Worm (Caenorhabditis elegans) whole organism, young adult: Measurements from ENCODE around the gene tcl-2.
A peak's percentile ranks its signal among the peaks of the same experiment; 100 is the strongest.

Experiments
- B0035.1 ChIP-seq: sonication (generic microtip); optimal IDR thresholded peaks from 2 replicates; lab custom pipeline; 2016; ENCODE audit warnings: missing genetic modification characterization, mild to moderate bottlenecking, missing compliant biosample characterization, missing genotype, missing genetic modification reagents
- B0261.1 ChIP-seq: sonication (generic microtip); optimal IDR thresholded peaks from 2 replicates; lab custom pipeline; 2016; ENCODE audit warnings: mild to moderate bottlenecking, missing genetic modification characterization, moderate library complexity, missing compliant biosample characterization
- C06A6.2 ChIP-seq: fragments of 200-800 bp; sonication (Bioruptor generic); conservative IDR thresholded peaks from 2 replicates; pipeline ENCODE4 v1.3.6; 2022; ENCODE audit warnings: missing genetic modification characterization, missing compliant biosample characterization
- C17E4.6 ChIP-seq: fragments of 200-800 bp; sonication (Bioruptor generic); IDR thresholded peaks from 2 replicates; pipeline ENCODE4 v1.3.6; 2022; ENCODE audit warnings: missing genetic modification reagents, missing genetic modification characterization, missing compliant biosample characterization
- F10E7.11 ChIP-seq: sonication (generic microtip); optimal IDR thresholded peaks from 2 replicates; lab custom pipeline; 2017; ENCODE audit warnings: mild to moderate bottlenecking, missing genetic modification characterization, moderate library complexity, missing compliant biosample characterization
- F37B4.10 ChIP-seq: fragments of 200-800 bp; sonication (Bioruptor generic); IDR thresholded peaks from 2 replicates; pipeline ENCODE4 v1.3.6; 2022; ENCODE audit warnings: missing genetic modification characterization, missing compliant biosample characterization
- F39B2.1 ChIP-seq: fragments of 200-800 bp; sonication (Bioruptor generic); IDR thresholded peaks from 2 replicates; pipeline ENCODE4 v1.3.6; 2022; ENCODE audit warnings: missing genetic modification reagents, missing genetic modification characterization, missing compliant biosample characterization
- F52B5.7 ChIP-seq: sonication (generic microtip); optimal IDR thresholded peaks from 2 replicates; lab custom pipeline; 2016; ENCODE audit warnings: mild to moderate bottlenecking, missing genetic modification characterization, missing compliant biosample characterization
- F57A8.1 ChIP-seq: fragments of 200-800 bp; sonication (Bioruptor generic); optimal IDR thresholded peaks from 2 replicates; lab custom pipeline; 2018; ENCODE audit warnings: mild to moderate bottlenecking, missing genetic modification characterization, moderate library complexity, missing compliant biosample characterization
- Y53G8AR.9 ChIP-seq: fragments of 200-800 bp; sonication (Bioruptor generic); conservative IDR thresholded peaks from 2 replicates; pipeline ENCODE4 v1.3.6; 2022; ENCODE audit warnings: missing genetic modification reagents, missing genetic modification characterization, missing compliant biosample characterization
- Y95B8A.8 ChIP-seq: fragments of 200-800 bp; sonication (Bioruptor generic); IDR thresholded peaks from 2 replicates; pipeline ENCODE4 v1.3.6; 2022; ENCODE audit warnings: missing genetic modification reagents, missing genetic modification characterization, missing compliant biosample characterization
- ama-1 ChIP-seq, 3 experiments: fragments of 150-350 bp in 1 of 3; sonication (generic microtip) in 2 of 3; optimal IDR thresholded peaks; 2 replicates each; lab custom pipeline; 2014 to 2018; ENCODE audit warnings: missing biosample characterization in 2 of 3, missing genetic modification characterization in 2 of 3, missing genetic modification reagents in 2 of 3
- aptf-2 ChIP-seq: fragments of 200-800 bp; sonication (Bioruptor generic); conservative IDR thresholded peaks from 2 replicates; pipeline ENCODE4 v1.3.6; 2022; ENCODE audit warnings: missing genetic modification reagents, missing genetic modification characterization, missing compliant biosample characterization
- attf-3 ChIP-seq: fragments of 200-800 bp; sonication (Bioruptor generic); conservative IDR thresholded peaks from 2 replicates; pipeline ENCODE4 v1.3.6; 2022; ENCODE audit warnings: missing genetic modification reagents, missing genetic modification characterization, missing compliant biosample characterization
- attf-6 ChIP-seq: fragments of 200-800 bp; sonication (Bioruptor generic); IDR thresholded peaks from 2 replicates; pipeline ENCODE4 v1.3.6; 2022; ENCODE audit warnings: missing genetic modification reagents, missing genetic modification characterization, missing compliant biosample characterization
- ccch-3 ChIP-seq: fragments of 200-800 bp; sonication (Bioruptor generic); optimal IDR thresholded peaks from 2 replicates; lab custom pipeline; 2018; ENCODE audit warnings: mild to moderate bottlenecking, missing genetic modification characterization, missing compliant biosample characterization
- cebp-1 ChIP-seq, 2 experiments: fragments of 200-800 bp in 1 of 2; sonication (Bioruptor generic) in 1 of 2; sonication (generic microtip) in 1 of 2; IDR thresholded peaks in 1 of 2; optimal IDR thresholded peaks in 1 of 2; 2 replicates each; pipeline versions ENCODE4 v1.3.6 to Lab custom; 2017 to 2022; ENCODE audit warnings: missing compliant biosample characterization in 2 of 2, missing genetic modification characterization in 2 of 2, mild to moderate bottlenecking in 1 of 2, missing genetic modification reagents in 1 of 2, moderate library complexity in 1 of 2
- cebp-2 ChIP-seq: fragments of 200-800 bp; sonication (Bioruptor generic); IDR thresholded peaks from 2 replicates; pipeline ENCODE4 v1.3.6; 2022; ENCODE audit warnings: missing genetic modification characterization, missing compliant biosample characterization
- ceh-91 ChIP-seq: fragments of 200-800 bp; sonication (Bioruptor generic); IDR thresholded peaks from 2 replicates; pipeline ENCODE4 v1.3.6; 2022; ENCODE audit warnings: missing genetic modification reagents, missing genetic modification characterization, missing compliant biosample characterization
- die-1 ChIP-seq: sonication (generic microtip); optimal IDR thresholded peaks from 2 replicates; lab custom pipeline; 2016; ENCODE audit warnings: missing genotype, mild to moderate bottlenecking, missing genetic modification characterization, missing compliant biosample characterization
- dox-1 ChIP-seq: fragments of 200-800 bp; sonication (Bioruptor generic); IDR thresholded peaks from 2 replicates; pipeline ENCODE4 v1.3.6; 2022; ENCODE audit warnings: missing genetic modification reagents, missing genetic modification characterization, missing compliant biosample characterization
- dpff-1 ChIP-seq: sonication (generic microtip); optimal IDR thresholded peaks from 2 replicates; lab custom pipeline; 2017; ENCODE audit warnings: mild to moderate bottlenecking, missing genetic modification characterization, missing compliant biosample characterization
- efl-1 ChIP-seq: fragments of 150-350 bp; optimal IDR thresholded peaks from 2 replicates; lab custom pipeline; 2014; ENCODE audit warnings: missing biosample characterization, missing genetic modification reagents, missing genetic modification characterization
- ets-4 ChIP-seq: fragments of 200-800 bp; sonication (Bioruptor generic); optimal IDR thresholded peaks from 2 replicates; lab custom pipeline; 2018; ENCODE audit warnings: mild to moderate bottlenecking, missing genetic modification characterization, missing compliant biosample characterization
- fkh-3 ChIP-seq: sonication (generic microtip); optimal IDR thresholded peaks from 2 replicates; lab custom pipeline; 2016; ENCODE audit warnings: mild to moderate bottlenecking, missing genetic modification characterization, missing compliant biosample characterization
- hlh-12 ChIP-seq: sonication (generic microtip); optimal IDR thresholded peaks from 2 replicates; lab custom pipeline; 2016; ENCODE audit warnings: missing genetic modification characterization, missing compliant biosample characterization
- hlh-26 ChIP-seq: fragments of 200-800 bp; sonication (Bioruptor generic); conservative IDR thresholded peaks from 2 replicates; pipeline ENCODE4 v1.3.6; 2022; ENCODE audit warnings: missing genetic modification reagents, missing genetic modification characterization, missing compliant biosample characterization
- hrde-1 ChIP-seq: sonication (generic microtip); optimal IDR thresholded peaks from 2 replicates; lab custom pipeline; 2016; ENCODE audit warnings: missing genetic modification characterization, mild to moderate bottlenecking, missing compliant biosample characterization, moderate library complexity, missing genotype, missing genetic modification reagents, borderline replicate concordance
- hsf-1 ChIP-seq: fragments of 200-800 bp; sonication (Bioruptor generic); IDR thresholded peaks from 2 replicates; pipeline ENCODE4 v1.3.6; 2022; ENCODE audit warnings: missing genetic modification reagents, missing genetic modification characterization, missing compliant biosample characterization
- lin-54 ChIP-seq: fragments of 200-800 bp; sonication (Bioruptor generic); optimal IDR thresholded peaks from 2 replicates; lab custom pipeline; 2018; ENCODE audit warnings: mild to moderate bottlenecking, missing genetic modification characterization, missing compliant biosample characterization
- lsl-1 ChIP-seq: fragments of 200-800 bp; sonication (Bioruptor generic); optimal IDR thresholded peaks from 2 replicates; lab custom pipeline; 2018; ENCODE audit warnings: mild to moderate bottlenecking, missing genetic modification characterization, moderate library complexity, missing compliant biosample characterization
- madf-8 ChIP-seq: fragments of 200-800 bp; sonication (Bioruptor generic); conservative IDR thresholded peaks from 2 replicates; pipeline ENCODE4 v1.3.6; 2022; ENCODE audit warnings: missing genetic modification reagents, missing genetic modification characterization, missing compliant biosample characterization
- mes-4 ChIP-seq: sonication (generic microtip); optimal IDR thresholded peaks from 2 replicates; lab custom pipeline; 2016; ENCODE audit warnings: missing genotype, missing genetic modification characterization, missing compliant biosample characterization
- nfya-1 ChIP-seq: sonication (generic microtip); optimal IDR thresholded peaks from 2 replicates; lab custom pipeline; 2017; ENCODE audit warnings: antibody characterized with exemption, missing compliant biosample characterization, missing genetic modification characterization, borderline replicate concordance; ENCODE audit not compliant: insufficient read depth
- nfya-2 ChIP-seq: fragments of 200-800 bp; sonication (Bioruptor generic); IDR thresholded peaks from 2 replicates; pipeline ENCODE4 v1.3.6; 2022; ENCODE audit warnings: missing genetic modification reagents, missing genetic modification characterization, missing compliant biosample characterization
- nhr-179 ChIP-seq: sonication (generic microtip); optimal IDR thresholded peaks from 2 replicates; lab custom pipeline; 2016; ENCODE audit warnings: mild to moderate bottlenecking, missing genetic modification characterization, missing compliant biosample characterization
- nhr-27 ChIP-seq: fragments of 200-800 bp; sonication (Bioruptor generic); optimal IDR thresholded peaks from 2 replicates; lab custom pipeline; 2018; ENCODE audit warnings: mild to moderate bottlenecking, missing genetic modification characterization, moderate library complexity, missing compliant biosample characterization
- nhr-90 ChIP-seq: sonication (generic microtip); optimal IDR thresholded peaks from 2 replicates; lab custom pipeline; 2016; ENCODE audit warnings: missing genotype, mild to moderate bottlenecking, missing genetic modification characterization, missing compliant biosample characterization
- pbrm-1 ChIP-seq: fragments of 200-800 bp; sonication (Bioruptor generic); IDR thresholded peaks from 2 replicates; pipeline ENCODE4 v1.3.6; 2022; ENCODE audit warnings: missing genetic modification reagents, missing genetic modification characterization, missing compliant biosample characterization
- repo-1 ChIP-seq: sonication (generic microtip); optimal IDR thresholded peaks from 2 replicates; lab custom pipeline; 2017; ENCODE audit warnings: mild to moderate bottlenecking, missing genetic modification characterization, missing compliant biosample characterization
- sdz-38 ChIP-seq: sonication (generic microtip); optimal IDR thresholded peaks from 2 replicates; lab custom pipeline; 2016; ENCODE audit warnings: missing genotype, missing genetic modification characterization, missing compliant biosample characterization
- snpc-1.3 ChIP-seq: sonication (generic microtip); optimal IDR thresholded peaks from 2 replicates; lab custom pipeline; 2017; ENCODE audit warnings: missing genetic modification characterization, mild to moderate bottlenecking, missing compliant biosample characterization, antibody characterized with exemption, moderate library complexity, missing genotype, missing genetic modification reagents; ENCODE audit not compliant: insufficient read depth
- snpc-4 ChIP-seq, 5 experiments: fragments of 150-350 bp in 1 of 5; sonication (generic microtip) in 4 of 5; optimal IDR thresholded peaks; 2 replicates each; lab custom pipeline; 2014 to 2018; ENCODE audit warnings: missing genetic modification characterization in 5 of 5, missing biosample characterization in 3 of 5, antibody characterized with exemption in 2 of 5, mild to moderate bottlenecking in 2 of 5, missing compliant biosample characterization in 2 of 5, missing genotype in 2 of 5, moderate library complexity in 2 of 5, missing genetic modification reagents in 1 of 5
- tlf-1 ChIP-seq: fragments of 200-800 bp; sonication (Bioruptor generic); optimal IDR thresholded peaks from 2 replicates; lab custom pipeline; 2018; ENCODE audit warnings: mild to moderate bottlenecking, missing genetic modification characterization, missing compliant biosample characterization
- ztf-22 ChIP-seq: fragments of 200-800 bp; sonication (Bioruptor generic); optimal IDR thresholded peaks from 2 replicates; lab custom pipeline; 2018; ENCODE audit warnings: mild to moderate bottlenecking, missing genetic modification characterization, moderate library complexity, missing compliant biosample characterization
- ztf-26 ChIP-seq: sonication (generic microtip); optimal IDR thresholded peaks from 2 replicates; lab custom pipeline; 2017; ENCODE audit warnings: missing genetic modification characterization, missing compliant biosample characterization
- ztf-6 ChIP-seq: fragments of 200-800 bp; sonication (Bioruptor generic); IDR thresholded peaks from 2 replicates; pipeline ENCODE4 v1.3.6; 2022; ENCODE audit warnings: missing genetic modification reagents, missing genetic modification characterization, missing compliant biosample characterization

Gene tcl-2

DNA sequence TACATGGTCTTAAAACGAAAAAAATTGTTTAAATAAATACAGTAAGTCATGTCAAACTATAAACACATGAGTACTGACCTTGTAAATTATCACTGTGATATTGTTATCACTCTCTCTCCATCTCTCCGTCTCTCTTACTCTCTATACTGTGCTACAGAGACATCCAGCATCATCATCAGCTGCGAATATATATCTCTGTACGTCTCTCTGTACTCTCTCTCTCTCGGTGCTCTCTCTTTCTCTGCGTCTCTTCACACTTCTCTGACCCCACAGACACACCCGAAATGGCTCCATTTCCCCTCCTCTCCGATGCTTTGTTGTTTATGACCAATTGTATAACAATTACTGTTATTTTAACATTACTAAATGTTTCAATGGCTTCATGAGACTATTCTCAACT is 31.7 kb downstream of the tcl-2 start (continued):
- TF ChIP-seq nhr-27 (tag; lab: Kevin White, UChicago), result no peak
- TF ChIP-seq ceh-91, result no peak
- TF ChIP-seq nfya-1 (tag; lab: Kevin White, UChicago), result no peak
- TF ChIP-seq F10E7.11 (tag; lab: Kevin White, UChicago), result no peak
- TF ChIP-seq die-1 (tag; lab: Kevin White, UChicago), result no peak
- TF ChIP-seq F39B2.1 (GFP tag; lab: Robert Waterston, UW), result no peak
- no peak for TF ChIP-seq C06A6.2 (GFP tag; lab: Robert Waterston, UW)
- no peak for TF ChIP-seq B0035.1
- no peak for TF ChIP-seq hlh-12 (tag; lab: Kevin White, UChicago)
- TF ChIP-seq lin-54 (GFP tag; lab: Kevin White, UChicago), result peak; percentile 7
- TF ChIP-seq ztf-6, result no peak
- TF ChIP-seq ztf-26 (tag; lab: Kevin White, UChicago), result no peak
- no peak for TF ChIP-seq nfya-2 (GFP tag; lab: Robert Waterston, UW)
- TF ChIP-seq efl-1 (GFP tag; lab: Kevin White, UChicago), result no peak
- TF ChIP-seq aptf-2 (GFP tag; lab: Robert Waterston, UW), result no peak
- no peak for TF ChIP-seq ztf-22 (GFP tag; lab: Kevin White, UChicago)
- no peak for TF ChIP-seq repo-1
- no peak for TF ChIP-seq lsl-1
- TF ChIP-seq attf-6 (GFP tag; lab: Robert Waterston, UW), result no peak
- no peak for TF ChIP-seq snpc-4 (GFP tag; optimal IDR thresholded peaks at IDR 0.05; lab: Kevin White, UChicago)
- no peak for TF ChIP-seq snpc-4 (tag; optimal IDR thresholded peaks at IDR 0.05; lab: Kevin White, UChicago)
- TF ChIP-seq Y53G8AR.9, result no peak
- no peak for TF ChIP-seq hsf-1 (GFP tag; lab: Robert Waterston, UW)
- no peak for TF ChIP-seq C17E4.6 (GFP tag; lab: Robert Waterston, UW)
- no peak for TF ChIP-seq snpc-1.3 (tag; lab: Kevin White, UChicago)
- no peak for TF ChIP-seq tlf-1 (GFP tag; lab: Kevin White, UChicago)
- no peak for TF ChIP-seq nhr-90 (tag; lab: Kevin White, UChicago)
- no peak for TF ChIP-seq madf-8 (GFP tag; lab: Robert Waterston, UW)
- no peak for TF ChIP-seq nhr-179 (tag; lab: Kevin White, UChicago)
- TF ChIP-seq fkh-3, result no peak
- peak; percentile 57; the same call in 1 of the 2 replicates for TF ChIP-seq dox-1 (GFP tag; lab: Robert Waterston, UW)
- no peak for TF ChIP-seq attf-3
- no peak for TF ChIP-seq Y95B8A.8 (GFP tag; lab: Robert Waterston, UW)
- no peak for TF ChIP-seq ama-1 (optimal IDR thresholded peaks at IDR 0.05; lab: Kevin White, UChicago)
- TF ChIP-seq ama-1 (GFP tag; optimal IDR thresholded peaks at IDR 0.05; lab: Kevin White, UChicago), result no peak
- TF ChIP-seq hlh-26 (GFP tag; lab: Robert Waterston, UW), result no peak
- TF ChIP-seq pbrm-1, result no peak
- TF ChIP-seq ets-4 (GFP tag; lab: Kevin White, UChicago), result no peak
- no peak for TF ChIP-seq F52B5.7 (tag; lab: Kevin White, UChicago)
- no peak for TF ChIP-seq mes-4 (tag; lab: Kevin White, UChicago)
- TF ChIP-seq dpff-1, result no peak
- no peak for TF ChIP-seq hrde-1 (tag; lab: Kevin White, UChicago)
- TF ChIP-seq cebp-2 (GFP tag; lab: Robert Waterston, UW), result no peak
- no peak for TF ChIP-seq F57A8.1 (GFP tag; lab: Kevin White, UChicago)
- no peak for TF ChIP-seq sdz-38 (tag; lab: Kevin White, UChicago)
- TF ChIP-seq B0261.1 (tag; lab: Kevin White, UChicago), result no peak
- TF ChIP-seq cebp-1 (GFP tag; IDR thresholded peaks at IDR 0.05; lab: Robert Waterston, UW), result no peak
- peak; percentile 46 for TF ChIP-seq cebp-1 (tag; optimal IDR thresholded peaks at IDR 0.05; lab: Kevin White, UChicago)
- no peak for TF ChIP-seq F37B4.10 (GFP tag; lab: Robert Waterston, UW)
- no peak for TF ChIP-seq ccch-3
